Fruit fly (Drosophila melanogaster) whole organism, embryonic: ENCODE results near the gene Rpn11.

Experiments
- Bgb ChIP-seq: fragments of 200-800 bp; sonication (Bioruptor generic); IDR thresholded peaks from 2 replicates; pipeline ENCODE4 v1.3.6; 2022; ENCODE audit warnings: missing biosample characterization, missing genetic modification characterization; ENCODE audit not compliant: partially characterized antibody
- CG12155 ChIP-seq: fragments of 200-800 bp; sonication (Bioruptor generic); optimal IDR thresholded peaks from 3 replicates; lab custom pipeline; 2016; ENCODE audit warnings: missing biosample characterization, missing genetic modification characterization
- CG12744 ChIP-seq: fragments of 200-800 bp; sonication (Bioruptor generic); optimal IDR thresholded peaks from 2 replicates; lab custom pipeline; 2016; ENCODE audit warnings: missing biosample characterization, missing genetic modification characterization
- CG13287 ChIP-seq: fragments of 200-800 bp; sonication (Bioruptor generic); IDR thresholded peaks from 2 replicates; pipeline ENCODE4 v1.3.6; 2022; ENCODE audit warnings: missing biosample characterization, missing genetic modification characterization; ENCODE audit not compliant: partially characterized antibody
- CG14860 ChIP-seq: fragments of 200-800 bp; sonication (Bioruptor generic); IDR thresholded peaks from 3 replicates; pipeline ENCODE4 v1.3.6; 2022; ENCODE audit warnings: missing biosample characterization, missing genetic modification characterization; ENCODE audit not compliant: partially characterized antibody
- CG15601 ChIP-seq: fragments of 200-800 bp; sonication (Bioruptor generic); optimal IDR thresholded peaks from 3 replicates; lab custom pipeline; 2019; ENCODE audit warnings: missing biosample characterization, mild to moderate bottlenecking, missing genetic modification characterization, moderate library complexity
- CG1603 ChIP-seq: fragments of 200-800 bp; sonication (Bioruptor generic); optimal IDR thresholded peaks from 2 replicates; lab custom pipeline; 2019; ENCODE audit warnings: missing biosample characterization, mild to moderate bottlenecking, missing genetic modification characterization, moderate library complexity
- CG17568 ChIP-seq: fragments of 200-800 bp; sonication (Bioruptor generic); optimal IDR thresholded peaks from 2 replicates; lab custom pipeline; 2018; ENCODE audit warnings: missing biosample characterization, mild to moderate bottlenecking, missing genetic modification characterization, moderate library complexity
- CG18599 ChIP-seq: fragments of 200-800 bp; sonication (Bioruptor generic); optimal IDR thresholded peaks from 3 replicates; lab custom pipeline; 2017; ENCODE audit warnings: missing biosample characterization, missing genetic modification characterization, mild to moderate bottlenecking, moderate library complexity, missing genetic modification reagents
- CG2129 ChIP-seq: fragments of 200-800 bp; sonication (Bioruptor generic); IDR thresholded peaks from 2 replicates; pipeline ENCODE4 v1.3.6; 2022; ENCODE audit warnings: missing biosample characterization, missing genetic modification characterization; ENCODE audit not compliant: partially characterized antibody
- CG2712 ChIP-seq: fragments of 200-800 bp; optimal IDR thresholded peaks from 3 replicates; lab custom pipeline; 2019; ENCODE audit warnings: missing biosample characterization, mild to moderate bottlenecking, missing genetic modification characterization, moderate library complexity
- CG43689 ChIP-seq: fragments of 200-800 bp; sonication (Bioruptor generic); IDR thresholded peaks from 2 replicates; pipeline ENCODE4 v1.3.6; 2022; ENCODE audit warnings: missing biosample characterization, missing genetic modification characterization
- CG4617 ChIP-seq: fragments of 200-800 bp; sonication (Bioruptor generic); optimal IDR thresholded peaks from 3 replicates; lab custom pipeline; 2016; ENCODE audit warnings: missing biosample characterization, missing genetic modification characterization, borderline replicate concordance
- CG5245 ChIP-seq: fragments of 200-800 bp; sonication (Bioruptor generic); optimal IDR thresholded peaks from 3 replicates; lab custom pipeline; 2016; ENCODE audit warnings: missing biosample characterization, missing genetic modification characterization
- CG7928 ChIP-seq: fragments of 200-800 bp; sonication (Bioruptor generic); optimal IDR thresholded peaks from 2 replicates; lab custom pipeline; 2017; ENCODE audit warnings: missing biosample characterization, mild to moderate bottlenecking, missing genetic modification characterization
- CG8388 ChIP-seq: fragments of 200-800 bp; sonication (Bioruptor generic); optimal IDR thresholded peaks from 2 replicates; lab custom pipeline; 2019; ENCODE audit warnings: missing biosample characterization, mild to moderate bottlenecking, missing genetic modification characterization, moderate library complexity
- CG9817 ChIP-seq: fragments of 200-800 bp; sonication (Bioruptor generic); optimal IDR thresholded peaks from 2 replicates; lab custom pipeline; 2018; ENCODE audit warnings: missing biosample characterization, mild to moderate bottlenecking, missing genetic modification characterization, moderate library complexity
- CkIIα-i1 ChIP-seq: fragments of 200-800 bp; sonication (Bioruptor generic); IDR thresholded peaks from 2 replicates; pipeline ENCODE4 v1.3.6; 2022; ENCODE audit warnings: missing biosample characterization, missing genetic modification characterization
- D19B ChIP-seq: fragments of 200-800 bp; sonication (Bioruptor generic); optimal IDR thresholded peaks from 2 replicates; lab custom pipeline; 2017; ENCODE audit warnings: missing biosample characterization, mild to moderate bottlenecking, missing genetic modification characterization
- Dll ChIP-seq: fragments of 200-800 bp; sonication (Bioruptor generic); IDR thresholded peaks from 4 replicates; pipeline ENCODE4 v1.3.6; 2022; ENCODE audit warnings: missing biosample characterization, missing genetic modification characterization; ENCODE audit not compliant: partially characterized antibody
- Ets97D ChIP-seq: fragments of 200-800 bp; sonication (Bioruptor generic); optimal IDR thresholded peaks from 3 replicates; lab custom pipeline; 2016; ENCODE audit warnings: missing biosample characterization, missing genetic modification characterization
- HLHmδ ChIP-seq: fragments of 200-800 bp; sonication (Bioruptor generic); optimal IDR thresholded peaks from 2 replicates; lab custom pipeline; 2018; ENCODE audit warnings: missing biosample characterization, mild to moderate bottlenecking, missing genetic modification characterization, moderate library complexity
- Hsf ChIP-seq: fragments of 200-800 bp; sonication (Bioruptor generic); optimal IDR thresholded peaks from 3 replicates; lab custom pipeline; 2016; ENCODE audit warnings: missing biosample characterization, missing genetic modification characterization
- Myb ChIP-seq: fragments of 200-800 bp; sonication (Bioruptor generic); optimal IDR thresholded peaks from 2 replicates; lab custom pipeline; 2016; ENCODE audit warnings: missing biosample characterization, missing genetic modification characterization
- NC2β ChIP-seq: fragments of 200-800 bp; sonication (Bioruptor generic); optimal IDR thresholded peaks from 2 replicates; lab custom pipeline; 2016; ENCODE audit warnings: missing biosample characterization, missing genetic modification characterization
- NK7.1 ChIP-seq: fragments of 200-800 bp; sonication (Bioruptor generic); optimal IDR thresholded peaks from 3 replicates; lab custom pipeline; 2016; ENCODE audit warnings: missing biosample characterization, missing genetic modification characterization
- Oaz ChIP-seq: fragments of 200-800 bp; sonication (Bioruptor generic); IDR thresholded peaks from 2 replicates; pipeline ENCODE4 v1.3.6; 2022; ENCODE audit warnings: missing biosample characterization, missing genetic modification characterization
- Poxn ChIP-seq: fragments of 200-800 bp; sonication (Bioruptor generic); IDR thresholded peaks from 2 replicates; pipeline ENCODE4 v1.3.6; 2022; ENCODE audit warnings: missing biosample characterization, missing genetic modification characterization
- Six4 ChIP-seq: fragments of 200-800 bp; sonication (Bioruptor generic); optimal IDR thresholded peaks from 2 replicates; lab custom pipeline; 2016; ENCODE audit warnings: missing biosample characterization, missing genetic modification characterization
- amos ChIP-seq: fragments of 200-800 bp; sonication (Bioruptor generic); IDR thresholded peaks from 2 replicates; pipeline ENCODE4 v1.3.6; 2022; ENCODE audit warnings: missing biosample characterization, missing genetic modification characterization; ENCODE audit not compliant: partially characterized antibody
- ash1 ChIP-seq: fragments of 200-800 bp; sonication (Bioruptor generic); optimal IDR thresholded peaks from 2 replicates; lab custom pipeline; 2018; ENCODE audit warnings: missing biosample characterization, mild to moderate bottlenecking, missing genetic modification characterization
- ato ChIP-seq: fragments of 200-800 bp; sonication (Bioruptor generic); IDR thresholded peaks from 2 replicates; pipeline ENCODE4 v1.3.6; 2022; ENCODE audit warnings: missing biosample characterization, missing genetic modification characterization; ENCODE audit not compliant: partially characterized antibody
- bbx ChIP-seq: fragments of 200-800 bp; sonication (Bioruptor generic); IDR thresholded peaks from 2 replicates; pipeline ENCODE4 v1.3.6; 2022; ENCODE audit warnings: missing biosample characterization, missing genetic modification characterization; ENCODE audit not compliant: partially characterized antibody
- bcd ChIP-seq: fragments of 200-800 bp; sonication (Bioruptor generic); optimal IDR thresholded peaks from 2 replicates; lab custom pipeline; 2017; ENCODE audit warnings: missing biosample characterization, mild to moderate bottlenecking, missing genetic modification characterization
- dimm ChIP-seq: fragments of 200-800 bp; sonication (Bioruptor generic); IDR thresholded peaks from 2 replicates; pipeline ENCODE4 v1.3.6; 2022; ENCODE audit warnings: missing biosample characterization, missing genetic modification characterization
- en ChIP-seq: fragments of 200-800 bp; sonication (Bioruptor generic); optimal IDR thresholded peaks from 2 replicates; lab custom pipeline; 2016; ENCODE audit warnings: missing biosample characterization, missing genetic modification characterization
- fd64A ChIP-seq: fragments of 200-800 bp; sonication (Bioruptor generic); optimal IDR thresholded peaks from 3 replicates; lab custom pipeline; 2018; ENCODE audit warnings: missing biosample characterization, mild to moderate bottlenecking, missing genetic modification characterization
- gcm ChIP-seq: fragments of 200-800 bp; sonication (Bioruptor generic); optimal IDR thresholded peaks from 2 replicates; lab custom pipeline; 2019; ENCODE audit warnings: missing biosample characterization, mild to moderate bottlenecking, missing genetic modification characterization, moderate library complexity
- gsb ChIP-seq: fragments of 200-800 bp; sonication (Bioruptor generic); IDR thresholded peaks from 2 replicates; pipeline ENCODE4 v1.3.6; 2022; ENCODE audit warnings: missing biosample characterization, missing genetic modification characterization
- lbe ChIP-seq: fragments of 200-800 bp; sonication (Bioruptor generic); optimal IDR thresholded peaks from 2 replicates; lab custom pipeline; 2016; ENCODE audit warnings: missing biosample characterization, mild to moderate bottlenecking, missing genetic modification characterization
- lmd ChIP-seq: fragments of 200-800 bp; sonication (Bioruptor generic); IDR thresholded peaks from 2 replicates; pipeline ENCODE4 v1.3.6; 2022; ENCODE audit warnings: missing biosample characterization, missing genetic modification characterization
- mld ChIP-seq: fragments of 200-800 bp; sonication (Bioruptor generic); IDR thresholded peaks from 3 replicates; pipeline ENCODE4 v1.3.6; 2022; ENCODE audit warnings: missing biosample characterization, missing genetic modification characterization; ENCODE audit not compliant: partially characterized antibody
- nerfin-2 ChIP-seq: fragments of 200-800 bp; sonication (Bioruptor generic); IDR thresholded peaks from 2 replicates; pipeline ENCODE4 v1.3.6; 2022; ENCODE audit warnings: missing biosample characterization, missing genetic modification characterization; ENCODE audit not compliant: partially characterized antibody
- row ChIP-seq: fragments of 200-800 bp; sonication (Bioruptor generic); IDR thresholded peaks from 3 replicates; pipeline ENCODE4 v1.3.6; 2022; ENCODE audit warnings: missing biosample characterization, missing genetic modification characterization
- salm ChIP-seq: fragments of 200-800 bp; sonication (Bioruptor generic); optimal IDR thresholded peaks from 2 replicates; lab custom pipeline; 2018; ENCODE audit warnings: missing biosample characterization, mild to moderate bottlenecking, missing genetic modification characterization
- sna ChIP-seq: fragments of 200-800 bp; sonication (Bioruptor generic); IDR thresholded peaks from 2 replicates; pipeline ENCODE4 v1.3.6; 2022; ENCODE audit warnings: missing biosample characterization, missing genetic modification characterization; ENCODE audit not compliant: partially characterized antibody
- stwl ChIP-seq: fragments of 200-800 bp; sonication (Bioruptor generic); optimal IDR thresholded peaks from 3 replicates; lab custom pipeline; 2018; ENCODE audit warnings: missing biosample characterization, mild to moderate bottlenecking, missing genetic modification characterization, moderate library complexity
- tna ChIP-seq: fragments of 200-800 bp; sonication (Bioruptor generic); IDR thresholded peaks from 2 replicates; pipeline ENCODE4 v1.3.6; 2022; ENCODE audit warnings: missing biosample characterization, missing genetic modification characterization; ENCODE audit not compliant: partially characterized antibody
- unc-4 ChIP-seq: fragments of 200-800 bp; sonication (Bioruptor generic); IDR thresholded peaks from 2 replicates; pipeline ENCODE4 v1.3.6; 2022; ENCODE audit warnings: missing biosample characterization, missing genetic modification characterization; ENCODE audit not compliant: partially characterized antibody

Rpn11 gene

DNA sequence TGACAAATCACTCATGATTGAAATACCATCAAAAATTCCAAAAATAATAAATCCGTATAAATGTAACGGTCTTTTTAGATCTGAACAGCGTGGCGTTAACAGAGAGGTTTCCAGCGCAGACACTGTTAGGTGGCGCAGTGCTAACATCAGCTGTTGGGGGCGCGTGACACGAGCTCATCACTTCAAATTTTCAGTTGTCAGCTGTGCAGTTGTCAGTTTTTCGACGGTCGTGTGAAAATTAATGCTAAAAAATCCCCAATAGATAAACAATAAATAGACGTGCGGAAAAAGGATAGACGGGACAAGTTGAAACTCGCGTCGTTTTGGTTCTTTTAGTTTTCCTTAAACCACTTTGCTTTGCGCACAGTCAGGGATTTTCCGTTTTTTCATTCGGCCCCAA lies 36.6 kb upstream of the Rpn11 start, which contains the start of gene CG4230 (continued):
- TF ChIP-seq Dll (GFP tag; lab: Robert Waterston, UW) (peak; percentile 84), lbe (GFP tag; lab: Kevin White, UChicago) (no peak), en (GFP tag; lab: Kevin White, UChicago) (no peak), CG12744 (GFP tag; lab: Kevin White, UChicago) (no peak), mld (peak; percentile 65; the same call in 1 of the 3 replicates), Ets97D (GFP tag; lab: Kevin White, UChicago) (peak; percentile 6), CG4617 (GFP tag; lab: Kevin White, UChicago) (peak; percentile 39), NC2β (GFP tag; lab: Kevin White, UChicago) (no peak), CG9817 (tag; lab: Kevin White, UChicago) (no peak), Hsf (no peak), CkIIα-i1 (GFP tag; lab: Robert Waterston, UW) (no peak), nerfin-2 (GFP tag; lab: Robert Waterston, UW) (peak; percentile 48; the same call in 1 of the 2 replicates), ash1 (GFP tag; lab: Kevin White, UChicago) (no peak), bbx (peak; percentile 94), D19B (GFP tag; lab: Kevin White, UChicago) (no peak), CG17568 (GFP tag; lab: Kevin White, UChicago) (peak; percentile 36), CG7928 (no peak), CG43689 (no peak), salm (tag; lab: Kevin White, UChicago) (no peak), CG12155 (GFP tag; lab: Kevin White, UChicago) (no peak), row (peak; percentile 23; the same call in 1 of the 3 replicates), CG15601 (tag; lab: Kevin White, UChicago) (no peak), unc-4 (GFP tag; lab: Robert Waterston, UW) (peak; percentile 90), CG2129 (GFP tag; lab: Robert Waterston, UW) (peak; percentile 70), Bgb (GFP tag; lab: Robert Waterston, UW) (peak; percentile 95), HLHmδ (GFP tag; lab: Kevin White, UChicago) (no peak), gsb (GFP tag; lab: Robert Waterston, UW) (no peak), Six4 (GFP tag; lab: Kevin White, UChicago) (no peak), CG18599 (GFP tag; lab: Kevin White, UChicago) (no peak), dimm (GFP tag; lab: Robert Waterston, UW) (no peak), amos (GFP tag; lab: Robert Waterston, UW) (peak; percentile 92), Myb (GFP tag; lab: Kevin White, UChicago) (peak; percentile 91), NK7.1 (GFP tag; lab: Kevin White, UChicago) (no peak), fd64A (GFP tag; lab: Kevin White, UChicago) (no peak), CG1603 (tag; lab: Kevin White, UChicago) (peak; percentile 53), CG5245 (GFP tag; lab: Kevin White, UChicago) (no peak), CG14860 (GFP tag; lab: Robert Waterston, UW) (peak; percentile 69; the same call in 2 of the 3 replicates), Oaz (no peak), Poxn (no peak), ato (peak; percentile 53; the same call in 1 of the 2 replicates), sna (GFP tag; lab: Robert Waterston, UW) (peak; percentile 79), stwl (peak; percentile 30), CG8388 (GFP tag; lab: Kevin White, UChicago) (no peak), lmd (GFP tag; lab: Robert Waterston, UW) (no peak), CG13287 (GFP tag; lab: Robert Waterston, UW) (peak; percentile 92), bcd (GFP tag; lab: Kevin White, UChicago) (no peak), gcm (GFP tag; lab: Kevin White, UChicago) (no peak), CG2712 (tag; lab: Kevin White, UChicago) (peak; percentile 30), tna (GFP tag; lab: Robert Waterston, UW) (peak; percentile 62)
